Fruit fly (Drosophila melanogaster) whole organism: Measurements from ENCODE around the gene CG33303.
A peak's percentile ranks its signal among the peaks of the same experiment; 100 is the strongest.

Experiments
- CG8478 ChIP-seq: fragments of >200 bp; optimal IDR thresholded peaks from 2 replicates; lab custom pipeline; 2018; ENCODE audit warnings: inconsistent platforms
- Dll ChIP-seq: fragments of >200 bp; optimal IDR thresholded peaks from 2 replicates; lab custom pipeline; 2017
- EcR ChIP-seq, 2 experiments: fragments of >200 bp; optimal IDR thresholded peaks; 2 replicates each; lab custom pipeline; 2017; ENCODE audit warnings: missing biosample characterization in 2 of 2, missing genetic modification characterization in 2 of 2, missing genetic modification reagents in 2 of 2
- pan ChIP-seq: fragments of >200 bp; optimal IDR thresholded peaks from 2 replicates; lab custom pipeline; 2017
- psq ChIP-seq: fragments of >200 bp; optimal IDR thresholded peaks from 2 replicates; lab custom pipeline; 2017
- usp ChIP-seq: fragments of >200 bp; optimal IDR thresholded peaks from 2 replicates; lab custom pipeline; 2017; ENCODE audit warnings: missing biosample characterization, missing genetic modification characterization, mixed read lengths

The CG33303 gene

DNA sequence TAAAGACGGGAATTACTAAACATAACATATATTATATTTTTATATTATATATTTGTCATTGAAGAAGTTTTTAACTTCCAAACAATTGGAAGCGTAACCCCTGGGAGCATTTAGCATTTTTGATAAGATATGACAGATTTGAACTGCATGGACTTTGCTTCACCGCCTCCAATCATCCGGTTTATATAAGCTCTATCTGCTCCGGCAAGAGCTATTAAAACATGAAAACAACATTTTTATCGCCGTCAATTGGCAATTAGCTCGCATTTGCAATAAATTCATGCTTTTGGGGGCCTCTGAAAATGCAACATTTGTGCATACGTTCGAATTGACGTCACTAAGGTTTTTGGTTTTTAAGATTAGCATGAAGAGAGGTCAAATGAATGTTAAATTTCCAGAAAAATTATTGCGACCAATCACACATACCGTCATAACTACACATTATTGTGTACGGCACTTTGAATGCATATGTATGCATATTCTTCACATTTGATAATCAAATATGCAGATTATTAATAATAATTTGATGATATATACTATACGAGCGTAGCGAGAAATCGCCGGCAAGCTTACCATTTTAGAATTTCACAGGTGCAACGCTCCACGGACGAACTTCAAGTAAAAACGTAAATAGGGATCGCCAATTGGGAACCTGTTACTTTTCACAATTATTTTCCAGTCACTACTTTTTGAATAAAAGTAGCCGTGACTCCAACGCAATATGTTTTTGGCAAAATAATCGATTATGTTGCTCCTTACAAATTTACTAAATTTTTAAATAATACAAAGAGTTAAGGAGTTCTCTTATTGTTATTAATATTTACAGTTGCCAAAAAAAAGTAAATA is 20.3 kb upstream of the CG33303 start, which contains the start of gene Mdh1:
Gene Mdh1 (minus strand): TSS at position 691 of the 846 bp plus-strand sequence.
- no peak for TF ChIP-seq EcR (GFP tag; optimal IDR thresholded peaks at IDR 0.05; lab: Kevin White, UChicago)
- no peak for TF ChIP-seq CG8478 (lab: Kevin White, UChicago)
- TF ChIP-seq psq (lab: Kevin White, UChicago) = no peak
- no peak for TF ChIP-seq usp (GFP tag; lab: Kevin White, UChicago)
- no peak for TF ChIP-seq Dll
- no peak for TF ChIP-seq pan (lab: Kevin White, UChicago)

DNA sequence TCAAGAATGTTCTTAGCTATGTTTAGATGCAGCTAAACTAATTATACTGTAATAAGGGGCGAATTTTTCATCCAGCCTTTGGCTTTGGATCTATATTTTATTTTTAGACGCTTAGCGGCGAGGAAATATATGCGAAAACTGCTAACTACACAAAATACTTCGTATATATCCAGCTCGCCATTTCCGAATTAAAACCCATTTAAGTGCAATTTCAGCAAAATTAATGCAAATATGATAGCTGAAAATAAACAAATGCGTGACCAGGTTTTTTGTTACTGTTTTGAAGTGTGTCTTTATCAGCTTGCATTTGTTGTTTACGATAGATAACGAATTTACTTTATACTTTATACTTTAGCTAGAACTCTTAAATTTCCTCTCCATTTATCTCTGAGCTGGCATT is 19.5 kb upstream of the CG33303 start:
- no peak for TF ChIP-seq Dll
- TF ChIP-seq pan (lab: Kevin White, UChicago) = no peak
- no peak for TF ChIP-seq CG8478 (lab: Kevin White, UChicago)
- TF ChIP-seq EcR (GFP tag; optimal IDR thresholded peaks at IDR 0.05; lab: Kevin White, UChicago) = no peak
- no peak for TF ChIP-seq psq (lab: Kevin White, UChicago)
- no peak for TF ChIP-seq usp (GFP tag; lab: Kevin White, UChicago)

DNA sequence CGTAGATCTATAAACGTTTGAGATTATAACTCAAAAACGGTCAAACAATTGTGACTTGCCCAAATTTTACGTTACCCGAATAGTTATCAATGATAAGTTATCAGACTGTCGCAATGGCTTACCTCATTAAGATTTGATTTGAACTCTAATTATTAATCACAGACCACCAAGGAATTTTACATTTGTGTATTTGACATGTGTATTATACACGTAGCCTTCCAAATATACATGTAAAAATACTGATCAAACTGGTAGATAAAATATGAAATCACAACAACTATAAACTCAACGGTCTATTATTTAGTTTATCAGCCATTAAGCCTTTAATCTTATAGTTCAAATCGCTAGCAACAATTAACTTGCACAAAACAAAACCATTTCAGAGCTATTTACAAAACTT is 17.9 kb upstream of the CG33303 start:
- TF ChIP-seq usp (GFP tag; lab: Kevin White, UChicago) (no peak), pan (lab: Kevin White, UChicago) (no peak), psq (lab: Kevin White, UChicago) (no peak), Dll (no peak), CG8478 (lab: Kevin White, UChicago) (no peak), EcR (GFP tag; optimal IDR thresholded peaks at IDR 0.05; lab: Kevin White, UChicago) (no peak)

DNA sequence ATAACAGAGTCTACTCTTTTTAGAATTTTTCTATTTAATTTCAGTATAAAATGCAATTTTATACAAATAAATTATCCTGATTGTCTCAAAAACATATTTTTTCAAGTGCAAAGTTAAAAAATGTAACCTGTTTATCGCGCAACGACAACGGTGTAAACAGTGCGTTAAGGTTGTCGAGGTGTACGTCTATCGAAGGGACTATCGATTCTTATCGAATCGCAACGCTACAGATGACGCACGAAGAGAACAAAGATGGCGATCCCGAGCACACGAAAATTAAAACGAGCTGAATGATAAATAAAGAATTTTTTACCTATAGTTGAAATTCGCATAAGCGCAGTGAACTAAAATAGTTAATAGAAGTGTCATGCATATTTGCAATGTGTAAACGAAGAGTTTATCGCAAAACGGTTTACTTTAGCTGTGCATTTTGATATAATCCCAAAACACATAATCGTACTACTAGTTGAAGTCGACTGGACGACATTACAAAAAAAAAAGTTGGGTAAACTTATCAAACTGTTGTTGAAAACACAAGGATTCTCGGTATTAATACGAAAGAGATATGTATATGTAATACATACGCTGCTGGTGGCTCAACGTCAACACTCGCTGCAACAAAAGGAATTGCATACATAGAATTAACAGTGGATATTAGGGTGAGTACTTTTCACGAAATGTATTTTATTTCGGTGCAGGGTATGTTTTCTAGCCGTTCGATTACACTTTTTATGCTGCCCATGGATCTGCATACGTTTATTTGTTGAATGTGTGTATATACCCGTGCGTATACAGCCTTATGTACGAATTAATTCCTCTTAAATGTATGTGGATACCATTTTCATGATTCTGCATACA is 12.5 kb upstream of the CG33303 start, which contains the start of gene da:
Gene da (plus strand): TSS at position 237 of the 858 bp plus-strand sequence.
- TF ChIP-seq Dll (no peak), usp (GFP tag; lab: Kevin White, UChicago) (no peak), pan (lab: Kevin White, UChicago) (no peak), psq (lab: Kevin White, UChicago) (no peak), EcR (GFP tag; optimal IDR thresholded peaks at IDR 0.05; lab: Kevin White, UChicago) (no peak), CG8478 (lab: Kevin White, UChicago) (no peak)

DNA sequence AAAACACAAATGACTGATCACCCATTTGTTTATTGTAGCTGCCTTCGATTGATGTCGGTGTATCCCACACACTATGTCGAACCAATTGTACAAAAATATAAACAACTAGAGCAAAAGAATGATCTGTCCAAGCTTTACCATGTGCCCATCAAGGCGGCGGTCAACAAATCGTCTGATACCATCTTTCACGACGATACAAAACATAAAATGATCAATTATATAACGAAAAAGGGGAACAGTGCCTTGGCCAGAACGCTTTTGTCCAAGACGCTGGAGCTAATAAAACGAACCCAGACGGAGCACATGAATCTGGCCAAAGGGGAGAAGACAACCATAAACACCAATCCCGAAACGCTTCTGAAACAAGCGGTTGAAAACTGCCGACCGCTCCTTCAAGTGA is 11.3 kb upstream of the CG33303 start:
- TF ChIP-seq usp (GFP tag; lab: Kevin White, UChicago) = no peak
- TF ChIP-seq psq (lab: Kevin White, UChicago) = no peak
- TF ChIP-seq pan (lab: Kevin White, UChicago) = no peak
- no peak for TF ChIP-seq EcR (GFP tag; optimal IDR thresholded peaks at IDR 0.05; lab: Kevin White, UChicago)
- TF ChIP-seq CG8478 (lab: Kevin White, UChicago) = no peak
- no peak for TF ChIP-seq Dll

DNA sequence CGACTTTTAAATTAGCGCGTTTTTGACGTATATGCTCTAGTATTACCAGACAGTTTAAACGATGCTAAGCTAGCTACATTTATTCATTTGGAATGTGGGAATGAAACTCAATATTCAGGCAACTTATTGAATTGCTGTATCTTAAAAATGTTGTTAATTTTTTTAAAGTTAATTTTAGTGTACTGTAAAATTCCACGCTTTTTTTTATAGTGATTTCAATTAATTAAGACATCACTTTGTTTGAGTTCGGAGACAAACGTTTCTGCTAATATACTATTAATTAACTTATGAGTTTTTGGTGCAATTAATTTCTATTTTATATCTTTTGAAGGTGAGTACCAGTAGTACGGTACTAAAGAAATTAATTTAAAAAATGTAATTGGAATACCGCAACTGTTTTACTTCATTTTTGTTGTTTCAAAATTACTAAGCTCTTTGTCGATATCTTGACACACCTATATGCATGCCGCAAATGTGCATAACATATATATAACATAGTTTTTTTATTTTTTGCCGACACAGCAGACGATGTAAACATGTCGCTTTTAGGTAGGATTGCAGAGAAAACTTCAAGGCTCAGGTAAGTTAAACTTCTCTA is 10.8 kb upstream of the CG33303 start, which contains the start of the genes Cdk1 and mRpS7:
Gene Cdk1 (minus strand): TSS at position 55 of the 598 bp plus-strand sequence.
Gene mRpS7 (plus strand): TSS at position 455 of the 598 bp plus-strand sequence.
- TF ChIP-seq pan (lab: Kevin White, UChicago) (no peak), CG8478 (lab: Kevin White, UChicago) (no peak), EcR (GFP tag; optimal IDR thresholded peaks at IDR 0.05; lab: Kevin White, UChicago) (no peak), usp (GFP tag; lab: Kevin White, UChicago) (no peak), psq (lab: Kevin White, UChicago) (no peak), Dll (no peak)

DNA sequence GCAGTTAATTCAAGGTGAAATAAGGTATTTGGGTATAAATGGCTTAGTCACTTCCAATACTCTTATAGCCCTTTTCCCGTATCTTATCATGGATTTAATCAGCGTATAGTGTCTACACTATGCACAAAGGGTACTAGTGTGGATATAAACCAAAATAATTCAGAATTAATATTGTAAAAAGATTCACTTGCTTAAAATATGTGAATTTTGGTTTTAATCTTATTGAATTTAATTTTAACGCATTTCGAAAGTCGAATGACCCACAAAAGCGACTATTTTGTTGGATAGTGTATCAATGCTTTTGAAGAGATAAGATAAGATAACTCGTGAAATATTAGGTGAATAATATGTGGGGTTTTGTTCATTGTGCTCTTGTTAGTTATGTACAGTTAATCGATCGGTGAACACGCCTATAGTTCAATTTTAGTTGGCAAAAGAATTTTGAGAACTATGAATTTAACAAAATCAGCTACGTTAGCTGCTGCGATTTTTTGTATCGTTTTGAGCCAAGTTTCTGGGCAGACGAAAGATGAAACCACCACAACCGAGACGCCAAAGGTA is 6.4 kb upstream of the CG33303 start, which contains the start of gene CG5096:
Gene CG5096 (plus strand): TSS at position 374 of the 561 bp plus-strand sequence.
- no peak for TF ChIP-seq usp (GFP tag; lab: Kevin White, UChicago)

DNA sequence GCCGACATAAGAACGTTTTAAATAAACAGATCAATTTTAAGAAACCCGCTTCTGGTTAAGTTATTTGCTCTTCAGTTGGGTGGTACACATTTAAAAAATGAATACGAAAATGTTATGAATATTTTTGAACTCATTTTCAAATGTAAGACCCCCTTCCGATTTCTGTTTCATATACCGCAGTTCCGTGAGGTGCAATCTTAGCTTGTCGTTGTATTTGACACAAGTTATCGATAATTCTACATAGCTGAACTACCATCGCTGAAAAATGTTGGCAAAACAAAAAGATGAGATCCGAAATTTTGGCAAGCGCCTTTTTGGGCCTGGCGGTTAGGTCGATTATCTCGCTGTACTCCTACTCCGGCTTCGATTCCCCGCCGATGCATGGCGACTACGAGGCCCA is 4.3 kb upstream of the CG33303 start, which contains the start of gene gny:
Gene gny (plus strand): TSS at position 239 of the 400 bp plus-strand sequence.
- TF ChIP-seq psq (lab: Kevin White, UChicago) (no peak), pan (lab: Kevin White, UChicago) (no peak), CG8478 (lab: Kevin White, UChicago) (no peak), Dll (no peak)

DNA sequence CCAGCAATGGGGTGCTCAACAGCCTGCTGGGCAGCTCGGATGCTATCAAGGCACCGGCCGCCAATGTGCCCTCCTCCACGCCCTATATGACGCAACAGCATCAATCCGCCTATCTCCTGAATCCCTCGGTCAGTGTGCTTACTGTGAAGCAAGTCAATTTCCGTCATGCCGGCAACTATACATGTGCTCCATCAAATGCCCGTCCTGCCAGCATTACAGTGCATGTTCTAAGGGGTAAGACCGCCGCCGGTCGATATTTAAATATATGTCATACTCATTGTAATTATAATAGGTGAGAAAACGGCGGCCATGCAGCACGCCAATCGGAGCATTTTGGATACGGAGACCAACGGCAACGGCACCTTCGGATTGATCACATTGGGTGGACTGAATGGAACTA is 3.1 kb upstream of the CG33303 start:
- TF ChIP-seq pan (lab: Kevin White, UChicago) = no peak
- TF ChIP-seq usp (GFP tag; lab: Kevin White, UChicago) = no peak
- TF ChIP-seq psq (lab: Kevin White, UChicago) = no peak
- TF ChIP-seq EcR (GFP tag; optimal IDR thresholded peaks at IDR 0.05; lab: Kevin White, UChicago) = no peak
- TF ChIP-seq CG8478 (lab: Kevin White, UChicago) = no peak
- no peak for TF ChIP-seq Dll

DNA sequence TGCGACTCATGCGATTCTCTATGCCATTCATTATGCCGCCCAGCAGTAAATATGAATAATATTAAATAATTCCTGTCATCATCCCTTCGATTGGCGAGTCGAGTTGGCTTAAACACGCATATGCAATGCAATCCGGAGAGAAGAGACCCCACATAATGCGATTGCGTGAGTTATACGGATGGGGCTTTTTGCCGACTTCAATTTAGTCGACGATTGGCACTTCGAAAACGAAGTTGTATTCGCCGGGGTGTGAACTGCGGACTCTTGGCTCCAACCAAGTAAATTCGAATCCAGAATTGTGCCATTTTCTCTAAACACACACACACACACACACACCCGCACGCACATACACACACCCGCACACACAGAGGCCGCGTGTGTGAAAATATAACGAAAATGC is 719 bp upstream of the CG33303 start:
- TF ChIP-seq EcR (GFP tag; optimal IDR thresholded peaks at IDR 0.05; lab: Kevin White, UChicago) (no peak), psq (lab: Kevin White, UChicago) (no peak), CG8478 (lab: Kevin White, UChicago) (no peak), Dll (no peak), pan (lab: Kevin White, UChicago) (peak; percentile 2), usp (GFP tag; lab: Kevin White, UChicago) (no peak)
